Worm (Caenorhabditis elegans): ENCODE measurements around the gene ttr-2.

DNA sequence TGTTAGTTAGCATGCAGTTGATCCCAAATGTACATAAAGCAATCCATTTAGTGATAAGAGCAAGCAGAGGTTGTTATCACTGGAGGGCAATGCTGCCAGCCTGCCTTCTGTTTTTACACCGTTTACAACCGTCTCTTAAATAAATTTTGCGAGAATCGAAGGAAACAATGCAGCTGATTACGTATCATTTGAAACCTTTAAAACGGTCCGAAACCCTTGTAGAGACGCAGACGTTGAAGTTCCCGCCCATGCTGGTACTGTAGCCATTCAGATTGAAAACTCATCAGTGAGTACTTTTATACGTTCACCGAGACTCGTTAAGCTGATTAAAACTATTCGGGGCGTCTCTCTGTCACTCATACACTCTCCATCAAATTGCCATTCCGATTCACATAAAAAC, 2.8 kb downstream of the ttr-2 start:
- no peak for TF ChIP-seq aly-2 (tag; optimal IDR thresholded peaks at IDR 0.05)
- no peak for TF ChIP-seq unc-62 (GFP tag; optimal IDR thresholded peaks at IDR 0.05)

Data from whole organism, L2 larva.